Worm (Caenorhabditis elegans) whole organism, L4 larva: Measurements from ENCODE around the gene idpc-4.

Experiments used
- ama-1 ChIP-seq: fragments of 150-350 bp; optimal IDR thresholded peaks from 2 replicates; lab custom pipeline; 2014; ENCODE audit warnings: inconsistent platforms, mixed read lengths
- dmd-8 ChIP-seq: fragments of 200-800 bp; sonication (Bioruptor generic); IDR thresholded peaks from 2 replicates; pipeline ENCODE4 v1.3.6; 2022; ENCODE audit warnings: missing genetic modification characterization, missing compliant biosample characterization
- lin-29 ChIP-seq: fragments of 200-800 bp; sonication (Bioruptor generic); IDR thresholded peaks from 2 replicates; pipeline ENCODE4 v1.3.6; 2022; ENCODE audit warnings: missing genetic modification reagents, missing genetic modification characterization, missing compliant biosample characterization
- mdl-1 ChIP-seq, 2 experiments: fragments of 150-350 bp in 1 of 2; sonication (generic microtip) in 1 of 2; optimal IDR thresholded peaks; 2 replicates each; lab custom pipeline; 2014 to 2017; ENCODE audit warnings: missing biosample characterization in 2 of 2, missing genetic modification characterization in 2 of 2

DNA sequence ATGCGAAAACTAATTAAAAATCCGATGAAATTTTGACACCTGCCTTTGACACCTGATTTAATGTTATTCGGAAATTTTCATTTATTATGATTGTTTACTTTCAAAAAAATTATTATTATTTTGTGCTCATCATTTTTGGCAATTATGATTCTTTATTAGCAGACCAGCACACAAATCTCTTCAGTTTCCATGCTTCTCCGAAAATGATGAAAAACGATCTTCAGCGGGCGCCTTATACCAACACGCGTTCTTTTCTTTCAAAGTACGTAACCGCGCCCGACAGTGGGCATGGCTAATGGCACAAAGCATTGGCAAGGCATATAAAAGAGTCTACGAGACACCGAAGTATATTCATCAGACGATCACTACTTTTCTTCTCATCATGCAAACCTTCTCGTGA is 5.4 kb upstream of the idpc-4 start, which contains the start of gene idpc-6:
- TF ChIP-seq lin-29 (GFP tag; lab: Robert Waterston, UW) (no peak), dmd-8 (GFP tag; lab: Robert Waterston, UW) (no peak), ama-1 (lab: Kevin White, UChicago) (no peak), mdl-1 (tag; optimal IDR thresholded peaks at IDR 0.05; lab: Kevin White, UChicago) (no peak)
